Worm (Caenorhabditis elegans) whole organism, young adult: ENCODE measurements around the gene C04E6.8.

Experiments used
- B0336.3 ChIP-seq: fragments of 200-800 bp; sonication (Bioruptor generic); IDR thresholded peaks from 2 replicates; pipeline ENCODE4 v1.3.6; 2022; ENCODE audit warnings: missing genetic modification characterization, missing compliant biosample characterization
- T07F8.4 ChIP-seq: sonication (generic microtip); optimal IDR thresholded peaks from 2 replicates; lab custom pipeline; 2016; ENCODE audit warnings: mild to moderate bottlenecking, missing genetic modification characterization, moderate library complexity, missing compliant biosample characterization
- ceh-100 ChIP-seq: fragments of 200-800 bp; sonication (Bioruptor generic); IDR thresholded peaks from 2 replicates; pipeline ENCODE4 v1.3.6; 2022; ENCODE audit warnings: missing genetic modification reagents, missing genetic modification characterization, missing compliant biosample characterization
- ets-4 ChIP-seq: fragments of 200-800 bp; sonication (Bioruptor generic); optimal IDR thresholded peaks from 2 replicates; lab custom pipeline; 2018; ENCODE audit warnings: mild to moderate bottlenecking, missing genetic modification characterization, missing compliant biosample characterization
- mxl-1 ChIP-seq: sonication (generic microtip); optimal IDR thresholded peaks from 2 replicates; lab custom pipeline; 2016; ENCODE audit warnings: missing genetic modification characterization, missing compliant biosample characterization
- pha-4 ChIP-seq: fragments of 150-350 bp; sonication (generic microtip); optimal IDR thresholded peaks from 2 replicates; lab custom pipeline; 2014; ENCODE audit warnings: missing biosample characterization, missing genetic modification reagents, missing genetic modification characterization
- sea-2 ChIP-seq: fragments of 200-800 bp; sonication (Bioruptor generic); IDR thresholded peaks from 2 replicates; pipeline ENCODE4 v1.3.6; 2022; ENCODE audit warnings: missing genetic modification characterization, missing compliant biosample characterization
- snpc-4 ChIP-seq, 5 experiments: fragments of 150-350 bp in 1 of 5; sonication (generic microtip) in 4 of 5; optimal IDR thresholded peaks; 2 replicates each; lab custom pipeline; 2014 to 2018; ENCODE audit warnings: missing genetic modification characterization in 5 of 5, missing biosample characterization in 3 of 5, antibody characterized with exemption in 2 of 5, mild to moderate bottlenecking in 2 of 5, missing compliant biosample characterization in 2 of 5, missing genotype in 2 of 5, moderate library complexity in 2 of 5, missing genetic modification reagents in 1 of 5
- ztf-26 ChIP-seq: sonication (generic microtip); optimal IDR thresholded peaks from 2 replicates; lab custom pipeline; 2017; ENCODE audit warnings: missing genetic modification characterization, missing compliant biosample characterization

DNA sequence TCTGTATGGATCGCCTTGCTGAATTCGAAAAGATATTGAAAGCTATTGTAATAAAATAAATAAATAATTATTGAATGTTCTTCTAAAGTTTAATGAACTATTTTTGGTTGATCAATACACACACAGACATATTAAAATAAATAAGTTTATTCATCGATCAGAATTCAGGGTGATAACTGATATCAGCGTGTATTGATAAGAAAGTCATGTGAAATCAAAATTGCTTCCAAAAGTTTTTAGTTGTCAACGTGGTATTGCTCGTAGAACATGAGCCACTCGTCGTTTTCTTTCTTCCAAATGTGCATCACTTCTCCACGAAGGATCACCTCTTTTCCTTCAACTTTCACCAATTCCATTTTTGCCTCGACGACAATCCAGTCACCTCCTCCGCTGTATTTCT is 1.2 kb downstream of the C04E6.8 start:
- TF ChIP-seq pha-4 (no peak), ztf-26 (tag; lab: Kevin White, UChicago) (no peak), ets-4 (GFP tag; lab: Kevin White, UChicago) (no peak), T07F8.4 (tag; lab: Kevin White, UChicago) (no peak), mxl-1 (tag; lab: Kevin White, UChicago) (no peak), ceh-100 (no peak), B0336.3 (GFP tag; lab: Robert Waterston, UW) (no peak), snpc-4 (GFP tag; optimal IDR thresholded peaks at IDR 0.05; lab: Kevin White, UChicago) (no peak), snpc-4 (tag; optimal IDR thresholded peaks at IDR 0.05; lab: Kevin White, UChicago) (no peak), sea-2 (GFP tag; lab: Robert Waterston, UW) (no peak)
